Worm (Caenorhabditis elegans) whole organism, dauer: ENCODE data around the gene cutl-26.

Source experiments
- unc-62 ChIP-seq: sonication (generic microtip); optimal IDR thresholded peaks from 2 replicates; lab custom pipeline; 2017; ENCODE audit warnings: missing biosample characterization, missing genetic modification reagents, missing genetic modification characterization

cutl-26 gene

ce11 chrIV:682726-683340, 24.7 kb downstream of the cutl-26 start:
- TF ChIP-seq unc-62 (GFP tag; lab: Kevin White, UChicago): no peak

DNA sequence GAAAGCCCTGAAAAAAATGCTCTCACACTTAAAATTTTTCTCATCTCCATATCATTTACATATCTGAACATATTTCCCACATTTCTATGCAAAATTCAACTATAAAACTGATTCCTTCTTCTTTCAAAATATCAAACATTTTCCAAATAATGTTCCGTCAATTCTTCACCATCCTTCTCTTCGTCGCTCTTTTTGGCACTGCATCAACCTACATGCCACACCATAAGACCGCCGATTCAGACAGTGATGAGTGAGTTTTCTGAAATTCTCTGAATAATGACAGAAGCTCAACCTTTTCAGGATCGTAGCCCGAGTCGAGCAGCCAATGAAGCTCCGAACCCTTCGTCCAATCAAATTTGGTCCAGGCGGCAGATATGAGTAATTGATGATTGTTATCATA, 31.3 kb downstream of the cutl-26 start, which contains the start of gene K11H12.5:
Gene K11H12.5 (plus strand): TSS at position 301 of the 400 bp plus-strand sequence.
- no peak for TF ChIP-seq unc-62 (GFP tag; lab: Kevin White, UChicago)

- TF ChIP-seq unc-62 (GFP tag; lab: Kevin White, UChicago): no peak
These were observed 31.9 kb downstream of the cutl-26 start, which contains the start of the genes K11H12.4 and K11H12.10 for ce11 chrIV:675471-676159. Gene K11H12.4 (minus strand): TSS chrIV:675883. Gene K11H12.10 (plus strand): TSS chrIV:676075.

ce11 chrIV:673313-673712, 34.2 kb downstream of the cutl-26 start, which contains the start of gene K11H12.3:
Gene K11H12.3 (minus strand): TSS chrIV:673480.
- no peak for TF ChIP-seq unc-62 (GFP tag; lab: Kevin White, UChicago)

- TF ChIP-seq unc-62 (GFP tag; lab: Kevin White, UChicago): no peak
These were observed 37.1 kb downstream of the cutl-26 start, which contains the start of gene K11H12.11 for ce11 chrIV:670455-670854. Gene K11H12.11 (minus strand): TSS chrIV:670555.

DNA sequence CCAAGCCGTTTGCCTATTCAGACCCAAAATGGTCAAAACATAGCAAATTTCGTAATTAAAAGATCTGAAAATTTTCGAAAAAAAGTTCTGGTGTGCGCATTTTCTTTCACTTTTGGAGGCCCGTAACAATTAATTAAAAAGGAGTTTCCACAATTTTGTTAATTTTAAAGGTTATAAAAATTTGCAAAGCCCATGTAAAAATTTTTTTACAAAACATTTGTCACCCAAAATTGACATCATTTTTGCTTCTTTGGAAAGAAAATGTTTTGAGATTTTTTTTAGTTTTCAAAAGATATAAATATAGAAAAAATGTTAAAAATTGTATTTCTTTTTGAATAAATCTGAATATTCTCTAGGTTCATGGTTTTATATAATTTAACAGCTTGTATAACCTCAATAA, 40.5 kb downstream of the cutl-26 start, which contains the start of gene K11H12.6:
Gene K11H12.6 (plus strand): TSS at position 301 of the 400 bp plus-strand sequence.
- no peak for TF ChIP-seq unc-62 (GFP tag; lab: Kevin White, UChicago)

DNA sequence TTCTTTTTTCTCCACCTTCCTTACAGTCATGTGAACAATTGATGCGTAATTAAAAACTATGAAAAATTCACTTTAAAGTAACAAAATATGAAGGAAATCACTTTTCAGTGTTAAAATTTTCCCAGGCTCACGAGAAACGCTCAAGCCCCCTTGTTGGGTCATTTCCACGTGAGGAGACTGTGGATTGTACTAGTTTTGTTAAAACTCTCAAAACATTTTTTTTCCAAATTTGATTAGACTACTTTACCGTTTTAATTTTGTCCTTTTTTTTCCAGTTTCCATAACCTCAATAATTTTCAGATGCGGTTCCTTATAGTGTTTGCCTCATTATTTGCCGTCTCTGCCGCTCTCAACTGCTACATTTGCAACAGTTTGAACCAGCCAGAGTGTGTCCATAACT, 42.3 kb downstream of the cutl-26 start, which contains the start of gene K11H12.7:
Gene K11H12.7 (plus strand): TSS at position 301 of the 400 bp plus-strand sequence.
- no peak for TF ChIP-seq unc-62 (GFP tag; lab: Kevin White, UChicago)

DNA sequence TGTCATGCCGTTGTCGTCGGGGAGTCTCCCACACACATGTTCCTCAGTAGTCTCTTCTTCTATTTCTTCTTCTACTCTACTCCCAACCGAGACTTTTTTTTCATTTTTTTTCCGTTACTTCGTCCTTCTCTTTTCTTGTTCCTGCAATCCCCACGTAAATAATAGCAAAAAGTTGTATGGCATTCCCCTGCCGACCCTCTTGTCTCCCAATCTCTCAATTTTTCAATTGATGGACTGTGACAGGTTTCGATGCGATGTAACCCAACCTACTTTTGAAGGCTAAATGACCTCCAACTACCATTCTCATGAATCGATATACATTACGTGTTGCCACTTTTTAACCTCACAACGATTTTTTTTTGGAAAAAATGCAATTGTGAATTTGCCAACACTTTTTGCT, 43.4 kb downstream of the cutl-26 start:
- TF ChIP-seq unc-62 (GFP tag; lab: Kevin White, UChicago): no peak

DNA sequence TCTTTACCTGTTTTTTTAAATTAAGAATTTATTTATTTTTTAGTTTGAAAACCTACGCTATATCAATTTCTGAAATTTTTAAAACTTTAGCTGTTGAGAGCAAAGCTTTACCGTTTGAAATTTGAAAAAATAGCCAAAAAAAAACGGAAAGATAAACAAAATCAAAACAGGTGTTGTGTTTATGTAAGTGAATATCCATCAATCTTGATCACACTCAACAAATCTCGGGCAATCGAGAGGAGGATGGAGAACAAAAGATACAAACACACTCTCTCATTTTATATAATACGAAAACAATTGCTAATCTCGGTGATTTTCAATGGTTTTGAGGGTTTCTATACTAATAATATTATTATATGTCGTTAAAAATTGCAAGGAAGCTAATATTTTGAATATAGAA, 45.9 kb downstream of the cutl-26 start:
- TF ChIP-seq unc-62 (GFP tag; lab: Kevin White, UChicago): no peak

DNA sequence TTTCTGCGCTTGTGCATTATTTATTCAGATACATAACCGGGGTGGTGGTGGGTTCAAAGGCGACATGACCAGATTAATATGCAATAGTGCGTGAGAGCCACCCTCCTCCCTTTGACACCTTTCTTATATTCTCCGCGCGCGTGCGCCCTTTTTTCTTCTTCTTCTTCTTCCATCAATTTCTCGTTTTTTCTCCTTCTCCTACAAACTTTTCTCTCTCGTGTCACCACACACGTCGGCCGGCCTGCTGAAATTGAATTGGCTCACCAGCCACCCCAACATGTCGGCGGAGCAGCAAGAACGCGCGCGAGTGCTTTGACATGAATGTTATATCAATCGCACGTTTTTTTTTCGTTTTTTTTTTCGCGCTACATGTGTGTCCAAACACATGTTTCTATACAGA, 48.0 kb downstream of the cutl-26 start:
- TF ChIP-seq unc-62 (GFP tag; lab: Kevin White, UChicago): no peak

ce11 chrIV:658497-659177, 48.9 kb downstream of the cutl-26 start:
- no peak for TF ChIP-seq unc-62 (GFP tag; lab: Kevin White, UChicago)

DNA sequence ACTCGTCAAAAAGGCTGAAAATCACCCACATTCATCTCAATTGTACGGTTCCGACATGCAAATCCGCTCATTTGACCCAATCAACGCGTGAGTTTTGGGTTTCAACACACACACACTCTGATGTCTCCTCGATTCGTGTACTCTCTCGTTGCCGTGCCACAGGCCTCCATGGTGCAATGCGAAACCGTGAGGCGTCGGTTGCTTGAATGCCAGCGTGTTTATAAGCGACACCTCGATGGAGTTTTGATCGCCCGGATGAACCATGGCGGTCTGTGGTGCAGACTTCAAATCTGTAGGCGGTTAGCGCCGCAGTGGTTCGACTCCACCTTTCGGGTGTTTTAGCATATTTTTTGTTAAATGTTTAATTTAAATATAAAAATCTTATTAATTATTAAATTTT, 49.6 kb downstream of the cutl-26 start:
- no peak for TF ChIP-seq unc-62 (GFP tag; lab: Kevin White, UChicago)

ce11 chrIV:657046-657445, 50.5 kb downstream of the cutl-26 start:
- no peak for TF ChIP-seq unc-62 (GFP tag; lab: Kevin White, UChicago)

DNA sequence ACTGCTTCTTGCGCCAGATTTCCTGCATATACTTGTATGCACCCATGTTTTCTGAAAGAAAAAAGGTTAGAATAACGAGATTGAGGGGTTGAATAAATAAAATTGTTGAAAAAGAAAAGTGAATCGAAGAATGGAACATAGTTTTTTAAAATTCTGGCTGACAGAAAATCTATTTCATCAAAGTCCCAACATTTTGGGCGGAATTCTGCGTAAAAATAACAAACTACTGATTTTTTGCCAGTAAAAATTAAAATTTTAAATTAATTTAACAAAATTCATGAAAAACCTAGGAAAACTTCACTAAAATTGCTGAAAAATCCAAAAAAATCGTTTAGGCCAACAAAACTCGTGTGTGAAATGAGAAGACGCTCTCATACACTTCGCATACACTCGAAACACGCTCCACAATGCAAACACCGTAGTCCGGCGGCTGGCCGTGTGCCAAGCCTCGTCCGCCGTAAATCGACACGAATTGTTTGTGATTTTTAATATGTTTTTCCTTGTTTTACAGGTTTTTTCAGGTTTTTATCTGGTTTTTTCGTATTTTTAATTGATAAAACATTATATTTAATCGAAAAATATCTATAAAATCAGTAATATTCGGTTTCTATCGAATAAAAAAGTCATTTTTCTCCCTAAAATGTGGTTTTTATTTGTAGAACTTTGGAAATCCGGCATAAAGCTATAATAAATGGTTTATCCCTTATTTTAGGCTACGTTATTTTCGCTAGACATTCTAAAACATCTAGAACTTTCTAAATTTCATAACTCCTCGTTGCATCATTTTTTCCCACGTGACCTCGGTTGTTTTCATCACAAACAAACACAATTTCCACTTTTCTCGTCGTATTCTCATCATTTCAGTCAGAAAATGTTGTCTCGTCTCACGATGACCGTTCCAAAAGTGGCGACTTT, 52.8 kb downstream of the cutl-26 start, which contains the start of the genes rpl-15 and K11H12.8:
Gene rpl-15 (minus strand): TSS at position 51 of the 915 bp plus-strand sequence.
Gene K11H12.8 (plus strand): TSS at position 865 of the 915 bp plus-strand sequence.
- peak; percentile 54 for TF ChIP-seq unc-62 (GFP tag; lab: Kevin White, UChicago)
